Fruit fly (Drosophila melanogaster): Measurements from ENCODE around the gene CG10969.

Gene CG10969

dm6 chr3L:12754769-12755189 is 26.1 kb downstream of the CG10969 start, which contains the start of the genes CG10973 and Vps13D (continued):
- peak; percentile 50 for TF ChIP-seq CG8359 (GFP tag; optimal IDR thresholded peaks at IDR 0.05; ENCODE audit: borderline replicate concordance)
- no peak; the same call in 1 of the 2 replicates for TF ChIP-seq Rfx (GFP tag; IDR thresholded peaks at IDR 0.05)
- TF ChIP-seq lov (optimal IDR thresholded peaks at IDR 0.05), result no peak
- no peak for TF ChIP-seq lov (GFP tag; IDR thresholded peaks at IDR 0.05)
- no peak for TF ChIP-seq sc (optimal IDR thresholded peaks at IDR 0.05)
- TF ChIP-seq sc (GFP tag; optimal IDR thresholded peaks at IDR 0.05), result peak; percentile 54
- no peak for TF ChIP-seq pum (GFP tag; optimal IDR thresholded peaks at IDR 0.05)
- TF ChIP-seq CG42726 (GFP tag; IDR thresholded peaks at IDR 0.05; ENCODE audit: partially characterized antibody), result peak; percentile 67; the same call in 1 of the 2 replicates
- TF ChIP-seq CG12391 (tag; optimal IDR thresholded peaks at IDR 0.05), result no peak
- no peak for TF ChIP-seq Aef1 (GFP tag; IDR thresholded peaks at IDR 0.05)
- peak; percentile 52 for TF ChIP-seq pho (GFP tag; optimal IDR thresholded peaks at IDR 0.05)
- no peak for TF ChIP-seq ac (GFP tag; optimal IDR thresholded peaks at IDR 0.05)
- peak; percentile 58 for TF ChIP-seq CG30403 (GFP tag; optimal IDR thresholded peaks at IDR 0.05)
- no peak for TF ChIP-seq Abd-B (GFP tag; optimal IDR thresholded peaks at IDR 0.05)
- peak; percentile 61 for TF ChIP-seq CG17186 (GFP tag; optimal IDR thresholded peaks at IDR 0.05)
- no peak for TF ChIP-seq CG6175 (GFP tag; IDR thresholded peaks at IDR 0.05)
- TF ChIP-seq Hr51 (GFP tag; optimal IDR thresholded peaks at IDR 0.05), result no peak
- no peak for TF ChIP-seq CG3281 (GFP tag; optimal IDR thresholded peaks at IDR 0.05)
- TF ChIP-seq Max (GFP tag; optimal IDR thresholded peaks at IDR 0.05), result peak; percentile 72
- no peak for TF ChIP-seq CG9817 (tag; optimal IDR thresholded peaks at IDR 0.05)
- no peak for TF ChIP-seq sisA (GFP tag; IDR thresholded peaks at IDR 0.05)
- TF ChIP-seq CG8281 (tag; optimal IDR thresholded peaks at IDR 0.05), result no peak
- TF ChIP-seq Deaf1 (tag; optimal IDR thresholded peaks at IDR 0.05), result no peak
- TF ChIP-seq CG30431 (GFP tag; optimal IDR thresholded peaks at IDR 0.05), result no peak
- TF ChIP-seq Dp (GFP tag; optimal IDR thresholded peaks at IDR 0.05), result peak; percentile 33
- TF ChIP-seq sr (GFP tag; IDR thresholded peaks at IDR 0.05), result no peak
- TF ChIP-seq maf-S (GFP tag; optimal IDR thresholded peaks at IDR 0.05), result no peak
- TF ChIP-seq CG13624 (GFP tag; optimal IDR thresholded peaks at IDR 0.05), result peak; percentile 27
- TF ChIP-seq Kr (GFP tag; optimal IDR thresholded peaks at IDR 0.05), result no peak
- peak; percentile 88 for TF ChIP-seq ATbp (GFP tag; optimal IDR thresholded peaks at IDR 0.05)
- TF ChIP-seq CG30020 (tag; optimal IDR thresholded peaks at IDR 0.05), result peak; percentile 97
- TF ChIP-seq CG6683 (GFP tag; optimal IDR thresholded peaks at IDR 0.05), result no peak
- peak; percentile 47 for TF ChIP-seq CG12155 (GFP tag; optimal IDR thresholded peaks at IDR 0.05)
- TF ChIP-seq CG14965 (GFP tag; optimal IDR thresholded peaks at IDR 0.05; ENCODE audit: borderline replicate concordance), result no peak
- no peak for TF ChIP-seq CG17612 (GFP tag; IDR thresholded peaks at IDR 0.05)
- peak; percentile 85 for TF ChIP-seq wek (GFP tag; optimal IDR thresholded peaks at IDR 0.05)
- TF ChIP-seq CG6654 (GFP tag; optimal IDR thresholded peaks at IDR 0.05), result peak; percentile 11
- peak; percentile 33 for TF ChIP-seq CHES-1-like (GFP tag; optimal IDR thresholded peaks at IDR 0.05)
- no peak for TF ChIP-seq CG3163 (GFP tag; optimal IDR thresholded peaks at IDR 0.05)
- peak; percentile 78; the same call in 1 of the 2 replicates for TF ChIP-seq hbn (GFP tag; IDR thresholded peaks at IDR 0.05; ENCODE audit: partially characterized antibody)
- TF ChIP-seq D19B (GFP tag; optimal IDR thresholded peaks at IDR 0.05), result no peak
- TF ChIP-seq bigmax (GFP tag; optimal IDR thresholded peaks at IDR 0.05), result peak; percentile 64
- no peak for TF ChIP-seq CG8765 (GFP tag; IDR thresholded peaks at IDR 0.05)
- peak; percentile 19 for TF ChIP-seq CG12942 (GFP tag; optimal IDR thresholded peaks at IDR 0.05)
- no peak for TF ChIP-seq ab (GFP tag; optimal IDR thresholded peaks at IDR 0.05)
- TF ChIP-seq crc (GFP tag; optimal IDR thresholded peaks at IDR 0.05), result no peak
- TF ChIP-seq ato (GFP tag; IDR thresholded peaks at IDR 0.05; ENCODE audit: partially characterized antibody), result no peak; the same call in none of the 2 replicates
- TF ChIP-seq slbo (GFP tag; IDR thresholded peaks at IDR 0.05), result no peak
- no peak for TF ChIP-seq CG18599 (GFP tag; optimal IDR thresholded peaks at IDR 0.05)
- TF ChIP-seq CG12236 (GFP tag; optimal IDR thresholded peaks at IDR 0.05), result peak; percentile 49
- peak; percentile 90 for TF ChIP-seq fd64A (GFP tag; optimal IDR thresholded peaks at IDR 0.05)
